Worm (Caenorhabditis elegans): ENCODE results near the gene anat-1.

anat-1 gene

ce11 chrIV:6785151-6785550 is 14.5 kb downstream of the anat-1 start, which contains the start of gene dyci-1 (continued):
- TF ChIP-seq ceh-40 (GFP tag; IDR thresholded peaks at IDR 0.05), result no peak
- TF ChIP-seq sea-2 (GFP tag; IDR thresholded peaks at IDR 0.05), result no peak
- peak; percentile 7 for TF ChIP-seq attf-5 (GFP tag; optimal IDR thresholded peaks at IDR 0.05)
- TF ChIP-seq bed-2 (GFP tag; IDR thresholded peaks at IDR 0.05), result no peak
- TF ChIP-seq repo-1 (tag; optimal IDR thresholded peaks at IDR 0.05), result no peak

ce11 chrIV:6785873-6786272 is 15.2 kb downstream of the anat-1 start:
- peak; percentile 96 for TF ChIP-seq hmg-1.2 (GFP tag; IDR thresholded peaks at IDR 0.05)
- 0 out of 2 replicates have a peak, but pooled peaks have one; percentile 40 for TF ChIP-seq Y53G8AR.9 (GFP tag; conservative IDR thresholded peaks at IDR 0.05)
- TF ChIP-seq pha-4 (tag; optimal IDR thresholded peaks at IDR 0.05), result peak; percentile 38
- 0 out of 2 replicates have a peak, but pooled peaks have one; percentile 35 for TF ChIP-seq nfyb-1 (GFP tag; IDR thresholded peaks at IDR 0.05)
- no peak for TF ChIP-seq dpff-1 (tag; optimal IDR thresholded peaks at IDR 0.05)
- peak; percentile 17; the same call in 1 of the 2 replicates for TF ChIP-seq B0336.3 (GFP tag; IDR thresholded peaks at IDR 0.05)
- peak; percentile 98 for TF ChIP-seq cebp-1 (GFP tag; IDR thresholded peaks at IDR 0.05)
- peak; percentile 99 for TF ChIP-seq cebp-1 (tag; optimal IDR thresholded peaks at IDR 0.05)
- TF ChIP-seq Y56A3A.18 (GFP tag; IDR thresholded peaks at IDR 0.05), result peak; percentile 45; the same call in 1 of the 2 replicates
- peak; percentile 81 for TF ChIP-seq dox-1 (GFP tag; IDR thresholded peaks at IDR 0.05)
- TF ChIP-seq lin-54 (GFP tag; optimal IDR thresholded peaks at IDR 0.05), result peak; percentile 44
- peak; percentile 17 for TF ChIP-seq madf-10 (tag; optimal IDR thresholded peaks at IDR 0.05)
- peak; percentile 38 for TF ChIP-seq chd-7 (tag; optimal IDR thresholded peaks at IDR 0.05)
- no peak for TF ChIP-seq bed-2 (GFP tag; IDR thresholded peaks at IDR 0.05)
- peak; percentile 21; the same call in 1 of the 2 replicates for TF ChIP-seq K11D2.4 (GFP tag; IDR thresholded peaks at IDR 0.05)
- TF ChIP-seq egl-44 (GFP tag; IDR thresholded peaks at IDR 0.05), result no peak
- TF ChIP-seq unc-130 (GFP tag; optimal IDR thresholded peaks at IDR 0.05), result no peak
- peak; percentile 39 for TF ChIP-seq tbp1 (GFP tag; optimal IDR thresholded peaks at IDR 0.05)
- TF ChIP-seq lin-35 (GFP tag; optimal IDR thresholded peaks at IDR 0.05), result peak in 1 of 3 experiments; percentile 80
- TF ChIP-seq snpc-4 (GFP tag; optimal IDR thresholded peaks at IDR 0.05), result no peak
- peak in 3 of 4 experiments; percentile 27 to 35 (median 30) for TF ChIP-seq snpc-4 (tag; optimal IDR thresholded peaks at IDR 0.05)
- no peak for TF ChIP-seq aptf-3 (GFP tag; IDR thresholded peaks at IDR 0.05)
- TF ChIP-seq nhr-80 (tag; optimal IDR thresholded peaks at IDR 0.05), result peak; percentile 46
- peak; percentile 33 to 70 for TF ChIP-seq let-607 (tag; optimal IDR thresholded peaks at IDR 0.05)
- TF ChIP-seq pbrm-1 (GFP tag; IDR thresholded peaks at IDR 0.05), result peak; percentile 65
- TF ChIP-seq Y79H2A.3 (GFP tag; conservative IDR thresholded peaks at IDR 0.05), result no peak
- TF ChIP-seq ZK185.1 (tag; optimal IDR thresholded peaks at IDR 0.05; ENCODE audit: poor library complexity, severe bottlenecking), result peak; percentile 21
- no peak for TF ChIP-seq ztf-28 (GFP tag; IDR thresholded peaks at IDR 0.05)
- TF ChIP-seq mcd-1 (GFP tag; IDR thresholded peaks at IDR 0.05), result peak; percentile 64
- no peak for TF ChIP-seq ztf-26 (tag; optimal IDR thresholded peaks at IDR 0.05)
- TF ChIP-seq lin-40 (tag; optimal IDR thresholded peaks at IDR 0.05), result peak; percentile 63
- peak; percentile 88 for TF ChIP-seq attf-5 (GFP tag; optimal IDR thresholded peaks at IDR 0.05)
- TF ChIP-seq ceh-27 (GFP tag; optimal IDR thresholded peaks at IDR 0.05), result peak; percentile 15
- TF ChIP-seq cebp-2 (GFP tag; IDR thresholded peaks at IDR 0.05), result 0 out of 2 replicates have a peak, but pooled peaks have one; percentile 57
- TF ChIP-seq K12H6.12 (tag; optimal IDR thresholded peaks at IDR 0.05), result peak; percentile 57
- TF ChIP-seq repo-1 (tag; optimal IDR thresholded peaks at IDR 0.05), result peak; percentile 42

Data from whole organism, young adult.